Fruit fly (Drosophila melanogaster): Measurements from ENCODE around the gene nerfin-2.

The nerfin-2 gene

DNA sequence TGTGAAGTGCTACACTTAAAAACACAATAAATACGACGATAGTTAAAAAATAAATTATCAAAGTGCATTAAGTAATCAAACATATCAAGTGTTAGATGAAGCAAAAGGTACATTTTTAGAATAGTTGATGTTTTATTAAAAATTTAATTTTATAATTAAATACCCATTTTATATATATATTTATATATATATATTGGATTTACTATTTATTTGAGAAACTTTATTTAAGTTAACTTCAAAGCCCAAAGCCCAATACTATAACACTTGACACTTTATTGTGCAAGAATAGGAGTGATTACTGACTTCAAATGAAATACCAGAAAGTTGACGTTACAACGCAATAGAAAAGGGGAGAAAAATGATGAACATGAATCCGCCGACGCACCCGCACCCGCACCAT lies at the start of gene nerfin-2:
Gene nerfin-2 (plus strand): TSS at position 301 of the 400 bp plus-strand sequence.
- no peak for TF ChIP-seq bab1 (GFP tag; optimal IDR thresholded peaks at IDR 0.05)
- TF ChIP-seq Hr96 (GFP tag; optimal IDR thresholded peaks at IDR 0.05): no peak
- TF ChIP-seq ovo (GFP tag; optimal IDR thresholded peaks at IDR 0.05): no peak
- TF ChIP-seq CG7045 (GFP tag; optimal IDR thresholded peaks at IDR 0.05): no peak
- no peak for TF ChIP-seq CG5204 (GFP tag; optimal IDR thresholded peaks at IDR 0.05)
- TF ChIP-seq CG14711 (tag; optimal IDR thresholded peaks at IDR 0.05): no peak
- TF ChIP-seq Clk (GFP tag; optimal IDR thresholded peaks at IDR 0.05): no peak
- no peak for TF ChIP-seq CG11617 (GFP tag; optimal IDR thresholded peaks at IDR 0.05)
- no peak for TF ChIP-seq CG1620 (GFP tag; optimal IDR thresholded peaks at IDR 0.05)
- no peak for TF ChIP-seq Crg-1 (GFP tag; optimal IDR thresholded peaks at IDR 0.05)
- no peak for TF ChIP-seq Mnt (GFP tag; optimal IDR thresholded peaks at IDR 0.05)
- no peak for TF ChIP-seq CG12768 (GFP tag; optimal IDR thresholded peaks at IDR 0.05)
- no peak for TF ChIP-seq tj (GFP tag; optimal IDR thresholded peaks at IDR 0.05)
- TF ChIP-seq kay (GFP tag; ENCODE audit: borderline replicate concordance): no peak
- TF ChIP-seq cnc (optimal IDR thresholded peaks at IDR 0.05): no peak
- TF ChIP-seq CG33017 (tag; optimal IDR thresholded peaks at IDR 0.05): no peak
- no peak for TF ChIP-seq cic (GFP tag; optimal IDR thresholded peaks at IDR 0.05)

DNA sequence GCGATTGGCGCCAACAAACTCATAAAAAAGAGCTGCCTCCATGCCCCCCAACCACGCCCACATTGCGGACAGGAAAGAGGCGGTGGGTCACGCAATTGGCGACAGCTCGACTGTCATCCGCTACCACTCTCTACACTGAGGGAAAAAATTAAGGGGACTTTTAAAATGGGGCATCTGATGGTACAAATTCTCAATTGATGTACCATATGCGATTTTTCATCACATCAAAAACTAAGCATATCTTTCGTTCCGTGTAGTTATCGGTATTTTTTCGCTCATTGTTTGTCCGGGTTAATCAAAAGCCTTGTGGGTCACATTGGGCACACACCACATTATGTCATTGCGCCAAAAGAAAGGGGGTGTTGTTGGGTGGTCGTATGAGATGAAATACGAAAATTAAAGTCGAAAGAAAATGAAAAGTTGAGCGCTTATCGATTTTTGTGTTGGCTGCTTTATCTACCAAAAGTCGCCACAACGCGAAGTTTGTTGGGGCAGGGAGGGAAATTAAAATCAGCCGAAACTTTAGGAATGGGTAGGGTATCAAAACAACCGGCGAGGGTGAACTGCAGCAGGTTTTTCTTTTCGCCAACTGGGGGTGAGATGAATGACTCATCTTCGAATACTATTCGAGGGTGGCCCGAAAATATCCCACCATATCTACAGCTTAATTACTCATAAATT lies 46.7 kb upstream of the nerfin-2 start:
- TF ChIP-seq CG5204 (GFP tag; optimal IDR thresholded peaks at IDR 0.05) (no peak), ovo (GFP tag; optimal IDR thresholded peaks at IDR 0.05) (no peak), CG11617 (GFP tag; optimal IDR thresholded peaks at IDR 0.05) (no peak), CG7045 (GFP tag; optimal IDR thresholded peaks at IDR 0.05) (no peak), CG12768 (GFP tag; optimal IDR thresholded peaks at IDR 0.05) (no peak), Crg-1 (GFP tag; optimal IDR thresholded peaks at IDR 0.05) (no peak), Mnt (GFP tag; optimal IDR thresholded peaks at IDR 0.05) (no peak), Clk (GFP tag; optimal IDR thresholded peaks at IDR 0.05) (no peak), kay (GFP tag; ENCODE audit: borderline replicate concordance) (no peak), tj (GFP tag; optimal IDR thresholded peaks at IDR 0.05) (no peak), CG33017 (tag; optimal IDR thresholded peaks at IDR 0.05) (no peak), pad (GFP tag; optimal IDR thresholded peaks at IDR 0.05) (no peak)

DNA sequence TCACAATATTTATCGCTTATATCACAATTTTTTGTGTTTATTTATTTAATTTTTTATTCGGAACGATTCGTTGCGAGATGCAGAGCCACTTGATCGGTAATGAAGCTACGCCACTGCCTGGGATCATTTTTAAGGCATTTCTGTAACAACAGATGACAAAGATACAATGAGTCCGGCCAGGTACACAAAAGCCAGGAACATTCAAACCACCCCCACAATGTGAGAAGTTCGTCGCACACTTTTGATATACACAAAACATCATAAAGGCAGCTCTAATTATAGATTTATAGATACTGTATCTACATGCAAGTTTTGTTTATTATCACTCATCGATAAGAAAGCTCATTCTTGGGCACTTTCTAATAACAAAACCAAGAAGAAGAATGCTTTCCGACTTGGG lies 45.9 kb upstream of the nerfin-2 start, which contains the start of gene CG31407:
Gene CG31407 (minus strand): TSS at position 101 of the 400 bp plus-strand sequence.
- TF ChIP-seq CG7101 (tag; optimal IDR thresholded peaks at IDR 0.05): no peak
- no peak for TF ChIP-seq CG12768 (GFP tag; optimal IDR thresholded peaks at IDR 0.05)
- no peak for TF ChIP-seq cnc (optimal IDR thresholded peaks at IDR 0.05)

DNA sequence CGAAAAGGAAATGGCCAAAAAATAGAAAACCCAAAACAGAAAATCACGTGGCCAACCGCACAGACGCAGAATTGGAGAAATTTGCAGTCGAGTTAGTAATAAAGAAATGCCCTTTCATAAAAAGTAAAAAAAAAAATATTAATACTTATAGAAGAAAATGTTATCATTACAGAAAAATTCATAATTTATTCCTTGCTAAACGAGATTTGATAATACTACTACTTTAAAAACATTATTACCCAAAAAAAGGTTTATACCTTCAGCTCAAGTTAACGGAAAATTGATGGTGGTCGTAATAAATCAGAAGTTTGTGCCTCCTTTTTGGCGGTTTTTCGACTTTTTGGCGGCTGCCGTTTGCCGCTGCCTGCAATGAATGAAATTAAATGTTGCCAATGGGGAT lies 42.5 kb upstream of the nerfin-2 start:
- TF ChIP-seq CG14711 (tag; optimal IDR thresholded peaks at IDR 0.05): no peak
- TF ChIP-seq Mnt (GFP tag; optimal IDR thresholded peaks at IDR 0.05): no peak
- no peak for TF ChIP-seq CG7101 (tag; optimal IDR thresholded peaks at IDR 0.05)
- TF ChIP-seq toe (GFP tag; optimal IDR thresholded peaks at IDR 0.05): no peak
- no peak for TF ChIP-seq cic (GFP tag; optimal IDR thresholded peaks at IDR 0.05)
- no peak for TF ChIP-seq CG1620 (GFP tag; optimal IDR thresholded peaks at IDR 0.05)

DNA sequence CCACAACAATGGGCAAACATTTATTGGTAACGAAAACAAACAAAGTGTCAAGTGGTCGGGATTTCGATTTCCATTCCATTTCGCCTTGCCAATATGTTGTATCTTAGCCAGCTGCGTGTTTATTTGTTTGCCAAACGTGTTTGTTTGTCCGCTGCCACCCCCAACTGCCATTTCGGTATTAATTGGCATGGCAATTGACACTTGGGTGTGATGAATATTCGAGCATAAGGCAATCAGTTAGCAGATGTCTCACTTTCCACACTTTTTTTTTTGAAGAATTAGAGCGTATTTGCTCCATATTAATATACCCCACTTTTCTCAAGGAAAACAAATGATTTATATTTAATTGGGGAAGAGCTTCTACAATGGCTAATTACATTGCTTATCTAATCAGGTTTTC lies 39.4 kb upstream of the nerfin-2 start:
- TF ChIP-seq Hr96 (GFP tag; optimal IDR thresholded peaks at IDR 0.05) (no peak), Mnt (GFP tag; optimal IDR thresholded peaks at IDR 0.05) (no peak), kay (GFP tag; ENCODE audit: borderline replicate concordance) (peak; percentile 92)

DNA sequence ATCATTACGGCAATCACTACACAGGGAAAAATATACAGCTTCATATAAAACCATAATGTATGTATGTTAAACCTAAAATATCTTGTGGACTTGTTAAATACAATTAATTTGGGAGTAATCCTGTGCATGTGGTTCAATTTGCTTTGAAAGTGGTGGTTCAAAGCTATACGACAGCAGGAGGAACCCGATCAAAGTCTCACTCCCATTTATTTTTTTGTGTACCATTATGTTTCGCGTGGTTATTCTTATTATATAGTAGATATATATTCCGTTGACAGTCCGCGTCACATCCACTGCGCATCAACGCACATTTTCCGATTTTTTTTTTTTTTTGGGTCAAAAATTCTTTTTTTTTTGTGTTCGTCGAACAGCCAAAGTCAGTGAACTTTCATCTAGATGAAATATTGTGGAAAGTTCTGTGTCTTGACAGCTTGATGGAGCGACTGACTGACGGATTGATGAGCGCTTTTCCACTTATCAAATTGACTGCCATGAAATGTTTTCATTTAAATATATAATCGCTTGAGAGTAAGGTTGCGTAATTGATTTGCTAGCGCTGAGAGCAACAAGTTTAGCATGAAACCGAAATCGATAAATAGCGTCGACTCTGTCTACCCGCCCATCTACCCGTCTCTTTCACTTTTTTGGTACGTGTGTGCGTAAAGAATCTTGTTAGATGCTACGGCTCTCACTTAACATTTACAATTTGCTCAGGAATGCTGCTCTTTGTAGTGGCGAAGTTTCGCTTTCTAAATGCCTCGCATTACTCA lies 37.8 kb upstream of the nerfin-2 start:
- TF ChIP-seq Clk (GFP tag; optimal IDR thresholded peaks at IDR 0.05): no peak
- TF ChIP-seq CG14711 (tag; optimal IDR thresholded peaks at IDR 0.05): no peak
- TF ChIP-seq CG1620 (GFP tag; optimal IDR thresholded peaks at IDR 0.05): no peak
- TF ChIP-seq Hr96 (GFP tag; optimal IDR thresholded peaks at IDR 0.05): no peak
- TF ChIP-seq CG7045 (GFP tag; optimal IDR thresholded peaks at IDR 0.05): no peak
- no peak for TF ChIP-seq bab1 (GFP tag; optimal IDR thresholded peaks at IDR 0.05)
- TF ChIP-seq Crg-1 (GFP tag; optimal IDR thresholded peaks at IDR 0.05): no peak
- TF ChIP-seq cic (GFP tag; optimal IDR thresholded peaks at IDR 0.05): no peak

DNA sequence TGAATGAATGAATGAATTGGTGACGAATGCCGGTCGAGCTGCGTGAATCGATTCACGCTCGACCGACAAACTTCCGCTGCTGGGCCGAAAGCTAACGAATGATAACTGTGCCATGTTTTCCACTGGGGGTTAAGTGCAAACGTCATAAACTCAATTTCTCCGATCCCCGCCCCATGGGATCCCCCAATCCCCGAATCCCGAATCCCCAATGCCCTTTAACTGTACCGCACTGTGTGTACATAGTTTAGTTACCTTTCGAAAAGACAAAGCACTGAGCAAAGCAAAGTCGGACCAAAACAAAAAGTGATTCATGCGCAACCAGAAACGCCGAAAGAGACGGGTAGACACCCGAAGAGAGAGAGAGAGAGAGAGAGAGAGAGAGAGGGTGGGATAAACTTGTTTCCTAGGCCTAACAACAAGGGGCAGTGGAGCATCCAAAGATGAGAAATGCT lies 35.9 kb upstream of the nerfin-2 start:
- TF ChIP-seq CG33017 (tag; optimal IDR thresholded peaks at IDR 0.05): no peak
- no peak for TF ChIP-seq bab1 (GFP tag; optimal IDR thresholded peaks at IDR 0.05)
- no peak for TF ChIP-seq Mnt (GFP tag; optimal IDR thresholded peaks at IDR 0.05)
- no peak for TF ChIP-seq ovo (GFP tag; optimal IDR thresholded peaks at IDR 0.05)
- TF ChIP-seq CG12768 (GFP tag; optimal IDR thresholded peaks at IDR 0.05): no peak
- no peak for TF ChIP-seq CG1620 (GFP tag; optimal IDR thresholded peaks at IDR 0.05)
- TF ChIP-seq cnc (optimal IDR thresholded peaks at IDR 0.05): no peak
- TF ChIP-seq CG14711 (tag; optimal IDR thresholded peaks at IDR 0.05): no peak
- no peak for TF ChIP-seq CG7045 (GFP tag; optimal IDR thresholded peaks at IDR 0.05)
- no peak for TF ChIP-seq Crg-1 (GFP tag; optimal IDR thresholded peaks at IDR 0.05)
- TF ChIP-seq cic (GFP tag; optimal IDR thresholded peaks at IDR 0.05): no peak
- TF ChIP-seq Hr96 (GFP tag; optimal IDR thresholded peaks at IDR 0.05): no peak
- TF ChIP-seq toe (GFP tag; optimal IDR thresholded peaks at IDR 0.05): no peak
- TF ChIP-seq tj (GFP tag; optimal IDR thresholded peaks at IDR 0.05): no peak
- TF ChIP-seq pad (GFP tag; optimal IDR thresholded peaks at IDR 0.05): no peak
- TF ChIP-seq CG11617 (GFP tag; optimal IDR thresholded peaks at IDR 0.05): no peak
- no peak for TF ChIP-seq Clk (GFP tag; optimal IDR thresholded peaks at IDR 0.05)
- no peak for TF ChIP-seq CG7101 (tag; optimal IDR thresholded peaks at IDR 0.05)

All from whole organism, adult.